Fruit fly (Drosophila melanogaster) whole organism, pupa: ENCODE measurements around the gene CG5854.

Experiments
- CG10348 ChIP-seq: fragments of 200-800 bp; sonication (Bioruptor generic); IDR thresholded peaks from 2 replicates; pipeline ENCODE4 v1.3.6; 2022; ENCODE audit warnings: missing biosample characterization, missing genetic modification characterization
- CG12605 ChIP-seq: fragments of 200-800 bp; sonication (Bioruptor generic); IDR thresholded peaks from 2 replicates; pipeline ENCODE4 v1.3.6; 2022; ENCODE audit warnings: missing biosample characterization, missing genetic modification characterization
- CG13204 ChIP-seq: fragments of 200-800 bp; sonication (Bioruptor generic); optimal IDR thresholded peaks from 2 replicates; lab custom pipeline; 2018; ENCODE audit warnings: missing biosample characterization, mild to moderate bottlenecking, missing genetic modification characterization, moderate library complexity
- CG14655 ChIP-seq: fragments of 200-800 bp; sonication (Bioruptor generic); optimal IDR thresholded peaks from 3 replicates; lab custom pipeline; 2017; ENCODE audit warnings: mild to moderate bottlenecking, missing biosample characterization, missing genetic modification reagents, missing genetic modification characterization
- CG15710 ChIP-seq: fragments of 200-800 bp; sonication (Bioruptor generic); optimal IDR thresholded peaks from 2 replicates; lab custom pipeline; 2018; ENCODE audit warnings: missing biosample characterization, mild to moderate bottlenecking, missing genetic modification characterization, moderate library complexity
- CG17806 ChIP-seq: fragments of 200-800 bp; sonication (Bioruptor generic); optimal IDR thresholded peaks from 2 replicates; lab custom pipeline; 2018; ENCODE audit warnings: missing biosample characterization, mild to moderate bottlenecking, missing genetic modification characterization, moderate library complexity
- CG32121 ChIP-seq: fragments of 200-800 bp; sonication (Bioruptor generic); IDR thresholded peaks from 2 replicates; pipeline ENCODE4 v1.3.6; 2022; ENCODE audit warnings: missing biosample characterization, missing genetic modification characterization
- CG34367 ChIP-seq: fragments of 200-800 bp; sonication (Bioruptor generic); optimal IDR thresholded peaks from 2 replicates; lab custom pipeline; 2018; ENCODE audit warnings: missing biosample characterization, mild to moderate bottlenecking, missing genetic modification characterization
- CG4496 ChIP-seq: fragments of 200-800 bp; sonication (Bioruptor generic); IDR thresholded peaks from 3 replicates; pipeline ENCODE4 v1.3.6; 2022; ENCODE audit warnings: missing biosample characterization, missing genetic modification characterization
- CG8159 ChIP-seq: fragments of 200-800 bp; sonication (Bioruptor generic); optimal IDR thresholded peaks from 3 replicates; lab custom pipeline; 2018; ENCODE audit warnings: missing biosample characterization, mild to moderate bottlenecking, missing genetic modification characterization, moderate library complexity
- CG8301 ChIP-seq: fragments of 200-800 bp; sonication (Bioruptor generic); optimal IDR thresholded peaks from 2 replicates; lab custom pipeline; 2018; ENCODE audit warnings: missing biosample characterization, mild to moderate bottlenecking, missing genetic modification characterization
- CG9948 ChIP-seq: fragments of 200-800 bp; sonication (Bioruptor generic); optimal IDR thresholded peaks from 2 replicates; lab custom pipeline; 2018; ENCODE audit warnings: missing biosample characterization, mild to moderate bottlenecking, missing genetic modification characterization, moderate library complexity
- D1 ChIP-seq: fragments of 200-800 bp; sonication (Bioruptor generic); optimal IDR thresholded peaks from 2 replicates; lab custom pipeline; 2018; ENCODE audit warnings: missing biosample characterization, mild to moderate bottlenecking, missing genetic modification characterization, moderate library complexity
- EcR ChIP-seq: fragments of 200-800 bp; sonication (Bioruptor generic); optimal IDR thresholded peaks from 3 replicates; lab custom pipeline; 2019; ENCODE audit warnings: missing biosample characterization, missing genetic modification characterization, mild to moderate bottlenecking, moderate library complexity, missing genetic modification reagents
- Ets98B ChIP-seq: fragments of 200-800 bp; sonication (Bioruptor generic); IDR thresholded peaks from 2 replicates; pipeline ENCODE4 v1.3.6; 2022; ENCODE audit warnings: missing biosample characterization, missing genetic modification characterization
- Pif1A ChIP-seq: fragments of 200-800 bp; sonication (Bioruptor generic); optimal IDR thresholded peaks from 3 replicates; lab custom pipeline; 2016; ENCODE audit warnings: missing biosample characterization, missing genetic modification characterization
- Pif1B ChIP-seq: fragments of 200-800 bp; sonication (Bioruptor generic); optimal IDR thresholded peaks from 3 replicates; lab custom pipeline; 2016; ENCODE audit warnings: missing biosample characterization, missing genetic modification characterization
- Snoo ChIP-seq: fragments of 200-800 bp; sonication (Bioruptor generic); optimal IDR thresholded peaks from 3 replicates; lab custom pipeline; 2017; ENCODE audit warnings: missing biosample characterization, mild to moderate bottlenecking, missing genetic modification characterization, inconsistent platforms
- fd96Ca ChIP-seq: fragments of 200-800 bp; sonication (Bioruptor generic); IDR thresholded peaks from 3 replicates; pipeline ENCODE4 v1.3.6; 2022; ENCODE audit warnings: missing biosample characterization, missing genetic modification characterization
- gl ChIP-seq: fragments of 200-800 bp; sonication (Bioruptor generic); optimal IDR thresholded peaks from 2 replicates; lab custom pipeline; 2018; ENCODE audit warnings: missing biosample characterization, mild to moderate bottlenecking, missing genetic modification characterization
- rn ChIP-seq: fragments of 200-800 bp; sonication (Bioruptor generic); IDR thresholded peaks from 2 replicates; pipeline ENCODE4 v1.3.6; 2022; ENCODE audit warnings: missing biosample characterization, missing genetic modification characterization

CG5854 gene

DNA sequence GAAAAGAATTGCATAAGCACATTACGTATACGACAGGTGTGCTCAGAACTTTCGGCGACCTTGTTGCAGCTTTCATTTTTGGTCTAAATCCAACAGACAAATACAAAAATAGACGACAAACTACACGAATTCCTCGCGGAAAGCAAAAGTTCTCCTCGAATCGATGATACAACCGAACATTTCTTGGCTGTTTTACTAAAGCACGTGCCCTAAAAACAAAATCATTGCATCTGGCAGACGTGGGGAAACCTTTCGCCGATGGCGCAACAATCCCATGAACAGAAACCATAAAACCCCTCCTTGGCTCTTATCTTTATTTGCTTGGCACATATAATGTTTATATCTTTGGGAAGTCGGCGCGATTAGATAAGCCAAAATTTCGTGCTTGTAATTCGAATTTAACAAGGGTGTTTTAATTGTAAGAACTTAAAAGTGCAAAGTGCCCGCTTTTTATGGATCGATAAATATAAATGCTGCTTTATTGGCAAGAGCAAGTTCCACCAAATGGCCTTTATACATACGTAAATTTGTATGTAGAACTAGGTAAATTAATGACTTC lies 4.9 kb downstream of the CG5854 start:
- TF ChIP-seq EcR (no peak), Ets98B (GFP tag; lab: Robert Waterston, UW) (no peak), CG10348 (no peak), rn (no peak), CG34367 (tag; lab: Kevin White, UChicago) (no peak), CG12605 (GFP tag; lab: Robert Waterston, UW) (no peak), CG8159 (tag; lab: Kevin White, UChicago) (no peak), Pif1B (no peak), gl (tag; lab: Kevin White, UChicago) (no peak), CG13204 (no peak), Snoo (tag; lab: Kevin White, UChicago) (no peak), CG32121 (no peak), fd96Ca (GFP tag; lab: Robert Waterston, UW) (no peak), CG8301 (tag; lab: Kevin White, UChicago) (no peak), D1 (no peak), CG14655 (GFP tag; lab: Kevin White, UChicago) (no peak), CG9948 (tag; lab: Kevin White, UChicago) (no peak), CG15710 (tag; lab: Kevin White, UChicago) (no peak), Pif1A (GFP tag; lab: Kevin White, UChicago) (no peak), CG4496 (GFP tag; lab: Robert Waterston, UW) (no peak)
- TF ChIP-seq, all 21 proteins: peak for 0

DNA sequence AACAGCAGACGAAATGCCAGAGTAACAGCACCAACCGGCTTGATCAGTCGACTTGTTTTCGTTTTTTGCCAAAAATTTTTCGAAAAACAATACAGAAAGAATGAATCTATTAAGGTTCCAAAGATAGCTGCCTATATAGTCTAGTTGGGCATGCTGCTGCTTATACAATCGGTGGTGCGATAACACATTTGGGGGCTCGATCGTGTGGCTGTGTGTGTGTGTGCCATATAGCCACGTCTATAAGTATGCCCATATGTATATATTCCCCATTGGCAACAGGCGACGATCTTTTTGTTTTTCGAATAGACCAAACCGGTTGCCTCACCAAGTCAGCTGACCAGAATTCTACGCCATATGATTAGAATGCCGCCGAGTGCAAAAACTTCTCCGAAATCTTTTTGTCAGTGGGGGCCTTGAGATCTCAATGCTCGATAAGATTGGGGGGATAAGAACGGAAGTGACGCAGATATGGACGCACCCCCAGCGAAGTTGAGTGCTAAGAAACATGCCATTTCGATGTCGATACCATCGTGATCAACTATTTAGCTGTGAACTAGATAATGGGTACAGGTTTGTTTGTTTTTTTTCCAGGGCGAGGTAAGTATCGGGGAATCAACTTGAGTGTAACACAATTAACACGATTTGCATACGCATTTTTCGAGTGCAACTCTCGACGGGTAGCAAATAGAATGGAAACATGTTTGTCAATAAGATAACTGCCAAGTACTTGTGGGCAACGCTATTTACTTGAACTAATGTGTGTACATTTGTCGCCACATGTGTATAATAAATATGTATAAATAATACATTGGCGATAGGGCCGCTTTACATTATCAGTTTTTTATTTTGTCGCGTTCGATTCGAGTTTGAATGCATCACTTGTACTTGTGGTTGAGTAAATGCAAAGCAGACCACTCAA lies 6.5 kb downstream of the CG5854 start:
- no peak for TF ChIP-seq CG10348
- TF ChIP-seq fd96Ca (GFP tag; lab: Robert Waterston, UW) = 0 out of 3 replicates have a peak, but pooled peaks have one; percentile 49
- no peak for TF ChIP-seq CG9948 (tag; lab: Kevin White, UChicago)
- peak; percentile 60 for TF ChIP-seq CG4496 (GFP tag; lab: Robert Waterston, UW)
- no peak for TF ChIP-seq gl (tag; lab: Kevin White, UChicago)
- TF ChIP-seq Pif1A (GFP tag; lab: Kevin White, UChicago) = peak; percentile 15
- peak; percentile 22 for TF ChIP-seq CG14655 (GFP tag; lab: Kevin White, UChicago)
- TF ChIP-seq Ets98B (GFP tag; lab: Robert Waterston, UW) = peak; percentile 65
- TF ChIP-seq EcR = no peak
- TF ChIP-seq CG32121 = peak; percentile 37; the same call in 1 of the 2 replicates

DNA sequence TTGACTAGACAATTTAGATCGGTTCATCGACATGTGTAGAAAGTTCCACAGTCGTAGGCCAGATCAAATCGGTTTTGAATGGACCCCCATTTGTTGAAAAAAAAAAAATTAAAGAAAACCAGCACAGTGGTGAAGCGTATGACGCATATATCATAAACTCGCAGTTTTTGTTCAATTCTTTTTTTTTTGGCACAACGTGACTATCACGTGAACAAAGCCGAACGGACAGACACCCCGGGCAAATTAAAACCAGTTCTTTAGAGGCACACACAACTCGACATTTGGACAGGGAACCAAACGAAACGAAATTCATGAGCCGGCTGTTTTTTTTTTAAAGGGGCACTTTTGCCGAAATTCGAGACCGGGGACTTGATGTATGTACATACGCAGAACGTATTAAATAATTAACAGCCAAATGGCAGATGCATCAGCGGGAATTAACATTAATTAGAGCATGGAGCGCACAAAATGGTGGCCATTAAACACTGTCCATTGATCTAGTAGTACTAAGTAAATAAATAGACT lies 7.2 kb downstream of the CG5854 start:
- TF ChIP-seq CG14655 (GFP tag; lab: Kevin White, UChicago) (no peak), rn (no peak), D1 (no peak)

DNA sequence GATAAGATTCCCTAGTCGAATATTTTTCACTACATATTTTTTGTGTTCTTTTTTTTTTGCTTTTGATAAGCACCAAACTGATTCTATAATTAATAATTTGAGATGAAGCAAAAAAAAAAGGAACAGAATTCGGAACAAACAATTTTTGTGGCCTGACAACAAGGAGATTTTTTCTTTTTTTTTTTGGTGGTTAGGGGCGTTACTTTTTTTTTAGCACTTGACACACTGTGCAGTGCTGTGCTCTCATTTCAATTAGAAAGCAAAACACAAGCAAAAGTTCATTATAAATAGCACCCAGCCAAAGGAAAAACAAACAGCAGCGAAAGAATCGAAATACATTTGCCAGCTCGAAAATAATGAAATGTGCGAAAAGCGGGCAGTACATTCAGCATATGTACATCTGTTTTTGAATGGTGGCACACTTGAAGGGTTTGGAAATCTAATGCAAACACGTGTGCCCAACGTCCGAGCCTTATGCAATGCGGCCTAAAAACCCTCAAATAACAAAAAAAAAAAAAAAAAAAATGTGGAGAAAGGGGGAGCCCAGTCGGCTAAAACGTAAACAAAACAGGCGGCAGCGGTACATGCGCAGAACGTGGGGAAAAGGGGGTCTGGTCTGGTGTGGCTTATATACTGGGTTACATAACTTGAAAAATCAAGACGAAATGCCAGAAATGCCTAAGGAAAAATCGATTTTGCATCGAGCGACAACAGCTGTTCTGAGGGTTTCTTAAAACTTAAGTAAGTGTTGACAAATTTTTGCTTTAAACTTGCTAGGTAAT lies 8.1 kb downstream of the CG5854 start:
- TF ChIP-seq Ets98B (GFP tag; lab: Robert Waterston, UW) = peak; percentile 50
- TF ChIP-seq CG4496 (GFP tag; lab: Robert Waterston, UW) = peak; percentile 60; the same call in 2 of the 3 replicates
- peak; percentile 35 for TF ChIP-seq CG14655 (GFP tag; lab: Kevin White, UChicago)
- TF ChIP-seq CG8301 (tag; lab: Kevin White, UChicago) = peak; percentile 31
- TF ChIP-seq CG9948 (tag; lab: Kevin White, UChicago) = peak; percentile 8
- no peak for TF ChIP-seq CG15710 (tag; lab: Kevin White, UChicago)
- TF ChIP-seq rn = no peak
- peak; percentile 49 for TF ChIP-seq CG32121

DNA sequence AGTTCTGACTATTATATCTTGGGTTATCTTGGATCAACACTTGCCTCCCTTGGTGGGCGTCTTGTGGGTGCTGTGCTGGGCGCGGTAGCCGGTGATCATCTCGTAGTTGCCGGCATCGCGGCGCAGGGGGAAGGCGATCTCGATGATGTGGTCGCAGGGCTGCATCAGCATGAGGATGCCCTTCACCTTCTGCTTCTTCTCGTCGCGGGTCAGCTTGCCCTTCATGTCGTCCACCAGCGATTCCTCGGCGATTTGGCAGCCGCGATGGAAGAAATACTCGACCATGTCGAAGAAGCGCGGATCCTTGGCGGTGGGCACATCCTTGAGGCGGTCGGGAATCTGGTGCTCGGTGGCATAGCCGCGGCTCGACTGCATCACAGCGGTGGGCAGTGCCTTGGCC lies 8.8 kb downstream of the CG5854 start:
- TF ChIP-seq CG12605 (GFP tag; lab: Robert Waterston, UW) (no peak), CG10348 (0 out of 2 replicates have a peak, but pooled peaks have one; percentile 7)

DNA sequence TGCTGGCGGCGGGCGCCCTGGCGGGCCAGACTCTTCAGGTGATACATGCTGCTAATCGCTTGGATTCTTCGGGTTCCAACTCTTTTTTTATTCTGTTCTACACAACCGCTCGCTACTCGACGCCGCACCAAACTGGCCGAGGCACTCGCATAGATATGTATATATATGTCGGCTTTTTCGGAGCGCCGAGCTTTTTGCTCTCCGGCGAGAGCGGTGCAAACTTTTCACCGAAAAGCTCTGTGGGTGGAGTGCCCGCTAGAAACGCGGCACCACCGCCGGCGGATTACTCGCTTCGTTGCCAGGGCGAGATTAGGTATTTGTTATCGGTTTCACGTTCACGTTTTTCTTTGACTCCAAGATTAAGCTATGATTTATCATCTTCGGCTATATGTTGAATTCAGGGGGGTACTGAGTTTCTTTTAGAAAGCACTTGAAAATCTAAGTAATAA lies 9.3 kb downstream of the CG5854 start, which contains the start of gene Gdh:
TSS of gene Gdh (minus strand) at position 137 of the 449 bp plus-strand sequence.
- peak; percentile 57; the same call in 1 of the 2 replicates for TF ChIP-seq CG12605 (GFP tag; lab: Robert Waterston, UW)
- no peak for TF ChIP-seq CG14655 (GFP tag; lab: Kevin White, UChicago)
- TF ChIP-seq CG8301 (tag; lab: Kevin White, UChicago) = no peak
- no peak for TF ChIP-seq CG17806 (tag; lab: Kevin White, UChicago)
- TF ChIP-seq EcR = peak; percentile 23
- peak; percentile 12 for TF ChIP-seq Pif1A (GFP tag; lab: Kevin White, UChicago)
- TF ChIP-seq CG8159 (tag; lab: Kevin White, UChicago) = no peak
- no peak for TF ChIP-seq CG15710 (tag; lab: Kevin White, UChicago)
- peak; percentile 39 for TF ChIP-seq Snoo (tag; lab: Kevin White, UChicago)
- TF ChIP-seq CG4496 (GFP tag; lab: Robert Waterston, UW) = peak; percentile 72; the same call in 2 of the 3 replicates
- peak; percentile 34 for TF ChIP-seq CG13204
- no peak for TF ChIP-seq D1
- no peak for TF ChIP-seq CG10348
- TF ChIP-seq Pif1B = no peak
- no peak for TF ChIP-seq CG34367 (tag; lab: Kevin White, UChicago)
- TF ChIP-seq CG32121 = peak; percentile 20; the same call in 1 of the 2 replicates
- TF ChIP-seq fd96Ca (GFP tag; lab: Robert Waterston, UW) = peak; percentile 19; the same call in 1 of the 3 replicates
- no peak for TF ChIP-seq rn
- TF ChIP-seq Ets98B (GFP tag; lab: Robert Waterston, UW) = peak; percentile 60; the same call in 1 of the 2 replicates
- no peak for TF ChIP-seq gl (tag; lab: Kevin White, UChicago)
- TF ChIP-seq CG9948 (tag; lab: Kevin White, UChicago) = no peak
- TF ChIP-seq, all 21 proteins: peak for 9
